Worm (Caenorhabditis elegans) whole organism, L1 larva: ENCODE measurements around the gene C25D7.9.

Source experiments
- alr-1 ChIP-seq: fragments of 200-800 bp; sonication (Bioruptor generic); optimal IDR thresholded peaks from 2 replicates; lab custom pipeline; 2018; ENCODE audit warnings: borderline replicate concordance, mild to moderate bottlenecking, missing genetic modification characterization, missing compliant biosample characterization
- ceh-8 ChIP-seq: fragments of 200-800 bp; sonication (Bioruptor generic); optimal IDR thresholded peaks from 2 replicates; lab custom pipeline; 2018; ENCODE audit warnings: mild to moderate bottlenecking, missing genetic modification characterization, moderate library complexity, missing compliant biosample characterization
- lin-13 ChIP-seq: fragments of 150-350 bp; optimal IDR thresholded peaks from 2 replicates; lab custom pipeline; 2014; ENCODE audit warnings: missing biosample characterization, missing genetic modification reagents, missing genetic modification characterization
- lir-3 ChIP-seq: sonication (generic microtip); optimal IDR thresholded peaks from 2 replicates; lab custom pipeline; 2016; ENCODE audit warnings: mild to moderate bottlenecking, missing genetic modification characterization, moderate library complexity, missing compliant biosample characterization; ENCODE audit not compliant: poor library complexity
- nhr-28 ChIP-seq: fragments of 150-350 bp; optimal IDR thresholded peaks from 2 replicates; lab custom pipeline; 2014; ENCODE audit warnings: missing biosample characterization, missing genetic modification characterization
- nhr-84 ChIP-seq: sonication (generic microtip); optimal IDR thresholded peaks from 2 replicates; lab custom pipeline; 2017; ENCODE audit warnings: missing biosample characterization, missing genetic modification characterization
- pqm-1 ChIP-seq: sonication (generic microtip); optimal IDR thresholded peaks from 3 replicates; lab custom pipeline; 2017; ENCODE audit warnings: missing biosample characterization, missing genetic modification characterization
- snpc-4 ChIP-seq: fragments of 150-350 bp; optimal IDR thresholded peaks from 2 replicates; lab custom pipeline; 2014; ENCODE audit warnings: missing biosample characterization, missing genetic modification characterization
- sptf-1 ChIP-seq: fragments of 150-350 bp; optimal IDR thresholded peaks from 2 replicates; lab custom pipeline; 2014; ENCODE audit warnings: missing biosample characterization, missing genetic modification characterization
- unc-62 ChIP-seq: fragments of 150-350 bp; optimal IDR thresholded peaks from 2 replicates; lab custom pipeline; 2014; ENCODE audit warnings: missing biosample characterization, missing genetic modification reagents, missing genetic modification characterization

DNA sequence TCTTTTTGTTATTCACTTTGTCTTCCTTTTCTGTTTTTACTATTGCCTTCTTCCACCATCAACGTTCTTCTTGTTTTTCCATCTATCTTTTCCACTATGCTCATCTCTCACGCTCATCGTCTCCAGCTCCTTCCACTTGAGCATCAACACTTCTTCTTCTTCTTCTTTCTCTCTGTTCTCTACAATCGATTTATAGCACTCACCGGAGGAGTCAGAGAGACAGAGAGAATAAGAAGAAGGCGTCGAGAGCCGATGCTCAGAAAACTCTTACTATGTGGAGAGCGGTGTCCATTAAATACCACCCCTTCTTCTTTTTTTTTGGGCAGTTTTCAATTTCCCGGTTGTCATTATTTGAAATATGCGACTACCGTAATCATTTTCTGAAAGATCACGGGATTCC, 10.0 kb downstream of the C25D7.9 start:
- TF ChIP-seq alr-1 (tag; lab: Kevin White, UChicago) (no peak), lir-3 (tag; lab: Kevin White, UChicago) (no peak), sptf-1 (tag; lab: Kevin White, UChicago) (no peak), lin-13 (GFP tag; lab: Kevin White, UChicago) (no peak), snpc-4 (no peak), nhr-28 (tag; lab: Kevin White, UChicago) (no peak), nhr-84 (no peak), pqm-1 (tag; lab: Kevin White, UChicago) (no peak), unc-62 (GFP tag; lab: Kevin White, UChicago) (no peak), ceh-8 (GFP tag; lab: Kevin White, UChicago) (no peak)
